Worm (Caenorhabditis elegans) whole organism, L1 larva: ENCODE results near the gene fbxb-49.

Experiments
- C04F5.9 ChIP-seq: sonication (generic microtip); optimal IDR thresholded peaks from 2 replicates; lab custom pipeline; 2016; ENCODE audit warnings: missing genetic modification characterization, missing compliant biosample characterization
- C16A3.4 ChIP-seq: fragments of 150-350 bp; optimal IDR thresholded peaks from 2 replicates; lab custom pipeline; 2014; ENCODE audit warnings: missing biosample characterization, missing genetic modification characterization
- Y116A8C.19 ChIP-seq: sonication (generic microtip); optimal IDR thresholded peaks from 2 replicates; lab custom pipeline; 2016; ENCODE audit warnings: missing compliant biosample characterization, missing genetic modification characterization, borderline replicate concordance
- aha-1 ChIP-seq: fragments of 150-350 bp; optimal IDR thresholded peaks from 2 replicates; lab custom pipeline; 2014; ENCODE audit warnings: missing biosample characterization, missing genetic modification characterization
- aly-2 ChIP-seq: fragments of 150-350 bp; optimal IDR thresholded peaks from 2 replicates; lab custom pipeline; 2014; ENCODE audit warnings: missing biosample characterization, missing genetic modification characterization
- ceh-63 ChIP-seq: fragments of 200-800 bp; sonication (Bioruptor generic); optimal IDR thresholded peaks from 2 replicates; lab custom pipeline; 2018; ENCODE audit warnings: mild to moderate bottlenecking, missing genetic modification characterization, missing compliant biosample characterization
- ceh-82 ChIP-seq, 3 experiments: fragments of 150-350 bp in 1 of 3; sonication (generic microtip) in 2 of 3; optimal IDR thresholded peaks; 2 replicates each; lab custom pipeline; 2014 to 2017; ENCODE audit warnings: missing biosample characterization in 3 of 3, missing genetic modification characterization in 3 of 3
- ceh-90 ChIP-seq: sonication (generic microtip); optimal IDR thresholded peaks from 2 replicates; lab custom pipeline; 2016; ENCODE audit warnings: missing genetic modification characterization, missing compliant biosample characterization
- ces-1 ChIP-seq: fragments of 150-350 bp; optimal IDR thresholded peaks from 2 replicates; lab custom pipeline; 2014; ENCODE audit warnings: missing biosample characterization, missing genetic modification reagents, missing genetic modification characterization
- dsc-1 ChIP-seq: sonication (generic microtip); optimal IDR thresholded peaks from 2 replicates; lab custom pipeline; 2016; ENCODE audit warnings: mild to moderate bottlenecking, missing genetic modification characterization, missing compliant biosample characterization
- efl-1 ChIP-seq, 4 experiments: fragments of 150-350 bp; optimal IDR thresholded peaks in 3 of 4; peaks in 1 of 4; 1 replicate in 1 of 4; 2 replicates in 3 of 4; lab custom pipeline; 2014; ENCODE audit warnings: missing biosample characterization in 2 of 4, missing genetic modification characterization in 2 of 4, missing genetic modification reagents in 2 of 4
- efl-3 ChIP-seq: fragments of 200-800 bp; sonication (Bioruptor generic); optimal IDR thresholded peaks from 2 replicates; lab custom pipeline; 2018; ENCODE audit warnings: mild to moderate bottlenecking, missing genetic modification characterization, missing compliant biosample characterization
- egl-13 ChIP-seq: sonication (generic microtip); optimal IDR thresholded peaks from 2 replicates; lab custom pipeline; 2016; ENCODE audit warnings: missing genotype, missing genetic modification reagents, missing genetic modification characterization, missing compliant biosample characterization
- elt-2 ChIP-seq: sonication (generic microtip); optimal IDR thresholded peaks from 2 replicates; lab custom pipeline; 2016; ENCODE audit warnings: missing genetic modification characterization, mild to moderate bottlenecking, inconsistent platforms, missing compliant biosample characterization, missing genetic modification reagents
- elt-3 ChIP-seq, 6 experiments: fragments of 150-350 bp in 1 of 6; sonication (generic microtip); optimal IDR thresholded peaks; 2 replicates each; lab custom pipeline; 2017 to 2018; ENCODE audit warnings: missing biosample characterization in 6 of 6, missing genetic modification characterization in 6 of 6, inconsistent platforms in 1 of 6
- fkh-10 ChIP-seq: sonication (generic microtip); optimal IDR thresholded peaks from 2 replicates; lab custom pipeline; 2017; ENCODE audit warnings: missing biosample characterization, missing genetic modification reagents, missing genetic modification characterization
- fkh-4 ChIP-seq: sonication (generic microtip); optimal IDR thresholded peaks from 2 replicates; lab custom pipeline; 2016; ENCODE audit warnings: missing compliant biosample characterization, missing genetic modification characterization, borderline replicate concordance
- fkh-8 ChIP-seq: sonication (generic microtip); optimal IDR thresholded peaks from 2 replicates; lab custom pipeline; 2016; ENCODE audit warnings: mild to moderate bottlenecking, missing genetic modification characterization, missing compliant biosample characterization
- grh-1 ChIP-seq: fragments of 200-800 bp; sonication (Bioruptor generic); IDR thresholded peaks from 2 replicates; pipeline ENCODE4 v1.3.6; 2022; ENCODE audit warnings: missing genetic modification reagents, missing genetic modification characterization, missing compliant biosample characterization
- hlh-17 ChIP-seq: fragments of 200-800 bp; sonication (Bioruptor generic); optimal IDR thresholded peaks from 2 replicates; lab custom pipeline; 2018; ENCODE audit warnings: missing genetic modification characterization, mild to moderate bottlenecking, missing compliant biosample characterization, moderate library complexity, borderline replicate concordance
- hlh-4 ChIP-seq: sonication (generic microtip); optimal IDR thresholded peaks from 2 replicates; lab custom pipeline; 2016; ENCODE audit warnings: mild to moderate bottlenecking, missing genetic modification characterization, missing compliant biosample characterization
- lin-15B ChIP-seq: fragments of 150-350 bp; sonication (generic microtip); optimal IDR thresholded peaks from 3 replicates; lab custom pipeline; 2014; ENCODE audit warnings: missing biosample characterization, missing genetic modification characterization
- lin-35 ChIP-seq, 2 experiments: fragments of 150-350 bp; optimal IDR thresholded peaks; 2 replicates each; lab custom pipeline; 2014; ENCODE audit warnings: missing biosample characterization in 2 of 2, missing genetic modification characterization in 2 of 2, missing genetic modification reagents in 2 of 2
- lin-39 ChIP-seq: fragments of 150-350 bp; optimal IDR thresholded peaks from 2 replicates; lab custom pipeline; 2014; ENCODE audit warnings: missing biosample characterization, missing genetic modification reagents, missing genetic modification characterization
- nhr-12 ChIP-seq: sonication (generic microtip); optimal IDR thresholded peaks from 2 replicates; lab custom pipeline; 2017; ENCODE audit warnings: missing biosample characterization, missing genetic modification characterization
- nhr-71 ChIP-seq: sonication (generic microtip); optimal IDR thresholded peaks from 2 replicates; lab custom pipeline; 2016; ENCODE audit warnings: mild to moderate bottlenecking, missing genetic modification characterization, moderate library complexity, missing compliant biosample characterization
- nhr-76 ChIP-seq: sonication (generic microtip); optimal IDR thresholded peaks from 2 replicates; lab custom pipeline; 2017; ENCODE audit warnings: missing biosample characterization, missing genetic modification characterization
- nhr-85 ChIP-seq: sonication (generic microtip); peaks from one replicate; lab custom pipeline; 2016; ENCODE audit warnings: missing genetic modification characterization, inconsistent platforms, missing compliant biosample characterization
- nhr-90 ChIP-seq: sonication (generic microtip); optimal IDR thresholded peaks from 2 replicates; lab custom pipeline; 2016; ENCODE audit warnings: mild to moderate bottlenecking, missing genetic modification characterization, missing compliant biosample characterization; ENCODE audit not compliant: poor library complexity
- pag-3 ChIP-seq: sonication (generic microtip); optimal IDR thresholded peaks from 2 replicates; lab custom pipeline; 2017; ENCODE audit warnings: missing genetic modification characterization, mild to moderate bottlenecking, missing compliant biosample characterization, antibody characterized with exemption, borderline replicate concordance; ENCODE audit not compliant: insufficient read depth
- pqm-1 ChIP-seq: sonication (generic microtip); optimal IDR thresholded peaks from 3 replicates; lab custom pipeline; 2017; ENCODE audit warnings: missing biosample characterization, missing genetic modification characterization
- snu-23 ChIP-seq: sonication (generic microtip); optimal IDR thresholded peaks from 2 replicates; lab custom pipeline; 2016; ENCODE audit warnings: missing genetic modification characterization, missing compliant biosample characterization
- sptf-1 ChIP-seq: fragments of 150-350 bp; optimal IDR thresholded peaks from 2 replicates; lab custom pipeline; 2014; ENCODE audit warnings: missing biosample characterization, missing genetic modification characterization
- sup-37 ChIP-seq: fragments of 200-800 bp; sonication (Bioruptor generic); optimal IDR thresholded peaks from 2 replicates; lab custom pipeline; 2018; ENCODE audit warnings: mild to moderate bottlenecking, missing genetic modification characterization, missing compliant biosample characterization
- swsn-7 ChIP-seq: sonication (generic microtip); optimal IDR thresholded peaks from 2 replicates; lab custom pipeline; 2016; ENCODE audit warnings: missing genetic modification characterization, missing compliant biosample characterization
- tlp-1 ChIP-seq: fragments of 150-350 bp; optimal IDR thresholded peaks from 2 replicates; lab custom pipeline; 2014; ENCODE audit warnings: missing biosample characterization, missing genetic modification characterization
- unc-98 ChIP-seq: fragments of 200-800 bp; sonication (Bioruptor generic); IDR thresholded peaks from 2 replicates; pipeline ENCODE4 v1.3.6; 2022; ENCODE audit warnings: missing genetic modification characterization, missing compliant biosample characterization
- vab-15 ChIP-seq: sonication (generic microtip); optimal IDR thresholded peaks from 2 replicates; lab custom pipeline; 2017; ENCODE audit warnings: missing genotype, mild to moderate bottlenecking, missing genetic modification characterization, missing compliant biosample characterization
- zag-1 ChIP-seq: fragments of 150-350 bp; optimal IDR thresholded peaks from 2 replicates; lab custom pipeline; 2014; ENCODE audit warnings: missing biosample characterization, missing genetic modification characterization
- ztf-11 ChIP-seq, 2 experiments: sonication (generic microtip); optimal IDR thresholded peaks; 2 replicates each; lab custom pipeline; 2016 to 2017; ENCODE audit warnings: missing genetic modification characterization in 2 of 2, missing biosample characterization in 1 of 2, missing compliant biosample characterization in 1 of 2

The fbxb-49 gene

DNA sequence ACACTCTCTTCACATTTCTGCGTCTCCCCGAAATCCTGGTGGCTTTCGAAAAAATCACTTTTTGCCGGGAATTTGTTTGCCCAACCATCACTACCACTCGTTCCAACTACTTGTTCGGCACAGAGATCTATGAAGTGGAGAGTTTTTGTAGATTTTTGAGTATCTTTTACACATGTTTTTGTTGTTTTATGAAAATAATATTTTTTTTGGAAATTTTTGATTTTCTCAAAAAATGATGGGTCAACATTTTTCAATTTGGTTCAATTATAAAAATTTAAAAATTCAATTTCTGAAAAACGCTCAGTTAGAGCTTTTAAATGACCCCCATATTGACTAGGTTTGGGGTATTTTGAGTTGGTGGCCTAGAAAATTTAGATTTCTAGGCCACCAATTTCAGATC is 42.8 kb upstream of the fbxb-49 start, which contains the start of gene Y51H7BR.7:
Gene Y51H7BR.7 (minus strand): TSS at position 101 of the 400 bp plus-strand sequence.
- TF ChIP-seq nhr-90 (tag; lab: Kevin White, UChicago) (no peak), efl-1 (optimal IDR thresholded peaks at IDR 0.05; lab: Kevin White, UChicago) (no peak), efl-1 (GFP tag; optimal IDR thresholded peaks at IDR 0.05 in 1 of 2; lab: Kevin White, UChicago) (peak in 1 of 2 experiments; percentile 66)

DNA sequence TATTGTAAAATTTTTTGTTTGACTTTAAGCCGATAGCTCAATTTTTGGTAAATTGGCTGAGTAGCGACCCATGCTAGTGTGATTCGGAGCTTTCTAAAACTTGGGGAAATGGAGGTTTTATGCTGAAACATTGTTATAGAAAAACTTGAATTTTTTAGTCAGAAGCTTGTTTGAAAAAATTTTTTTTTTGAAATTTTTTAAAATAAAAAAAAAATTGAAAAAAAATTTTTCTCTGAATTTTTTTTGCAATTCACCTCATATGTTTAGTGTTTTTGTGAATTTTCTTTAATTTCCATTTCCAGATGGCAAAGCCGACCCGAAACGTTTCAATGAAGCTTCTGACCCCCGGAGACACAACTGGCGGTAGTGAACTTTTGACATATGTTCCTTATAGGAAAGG is 39.3 kb upstream of the fbxb-49 start, which contains the start of gene Y51H7BR.4:
Gene Y51H7BR.4 (plus strand): TSS at position 301 of the 400 bp plus-strand sequence.
- TF ChIP-seq C16A3.4 (no peak), elt-2 (tag; lab: Kevin White, UChicago) (no peak), nhr-12 (tag; lab: Kevin White, UChicago) (no peak), fkh-4 (tag; lab: Kevin White, UChicago) (no peak), lin-35 (GFP tag; optimal IDR thresholded peaks at IDR 0.05; lab: Kevin White, UChicago) (no peak), lin-39 (tag; lab: Kevin White, UChicago) (no peak), zag-1 (tag; lab: Kevin White, UChicago) (no peak)

DNA sequence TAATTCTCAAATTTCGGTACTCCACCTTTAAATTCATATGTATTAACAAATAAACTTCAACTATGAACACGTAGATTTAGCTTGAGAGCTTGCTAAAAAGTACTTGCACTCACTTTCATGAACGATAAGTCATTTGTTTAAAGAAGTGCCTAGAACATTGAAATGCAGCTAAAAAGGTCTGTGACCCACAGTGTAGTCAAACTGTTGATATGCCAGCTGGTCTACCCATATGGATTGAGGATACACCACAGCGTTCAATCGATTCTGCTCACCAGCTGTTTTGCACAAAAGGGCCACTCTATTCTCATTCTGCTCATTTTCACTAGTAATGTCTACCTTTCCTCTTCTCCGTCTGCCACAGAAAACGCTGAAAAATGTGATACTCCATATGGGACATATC is 32.4 kb upstream of the fbxb-49 start, which contains the start of gene fbxb-43:
Gene fbxb-43 (plus strand): TSS at position 301 of the 400 bp plus-strand sequence.
- no peak for TF ChIP-seq ceh-82 (tag; optimal IDR thresholded peaks at IDR 0.05; lab: Kevin White, UChicago)
- TF ChIP-seq ces-1 (GFP tag; lab: Kevin White, UChicago) = no peak
- TF ChIP-seq elt-3 (tag; optimal IDR thresholded peaks at IDR 0.05; lab: Kevin White, UChicago) = no peak
- TF ChIP-seq hlh-4 = no peak
- no peak for TF ChIP-seq efl-1 (optimal IDR thresholded peaks at IDR 0.05; lab: Kevin White, UChicago)
- no peak for TF ChIP-seq efl-1 (GFP tag; optimal IDR thresholded peaks at IDR 0.05 in 1 of 2; lab: Kevin White, UChicago)
- no peak for TF ChIP-seq ceh-63 (GFP tag; lab: Kevin White, UChicago)
- no peak for TF ChIP-seq egl-13 (tag; lab: Kevin White, UChicago)
- TF ChIP-seq sup-37 (GFP tag; lab: Kevin White, UChicago) = no peak
- no peak for TF ChIP-seq vab-15 (tag; lab: Kevin White, UChicago)
- no peak for TF ChIP-seq nhr-85 (tag; lab: Kevin White, UChicago)
- no peak for TF ChIP-seq Y116A8C.19 (tag; lab: Kevin White, UChicago)
- TF ChIP-seq fkh-4 (tag; lab: Kevin White, UChicago) = no peak
- no peak for TF ChIP-seq pag-3 (tag; lab: Kevin White, UChicago)
- TF ChIP-seq fkh-10 (GFP tag; lab: Kevin White, UChicago) = no peak
- TF ChIP-seq nhr-12 (tag; lab: Kevin White, UChicago) = no peak
- no peak for TF ChIP-seq C04F5.9 (tag; lab: Kevin White, UChicago)
- no peak for TF ChIP-seq fkh-8 (tag; lab: Kevin White, UChicago)
- TF ChIP-seq efl-3 (GFP tag; lab: Kevin White, UChicago) = no peak

DNA sequence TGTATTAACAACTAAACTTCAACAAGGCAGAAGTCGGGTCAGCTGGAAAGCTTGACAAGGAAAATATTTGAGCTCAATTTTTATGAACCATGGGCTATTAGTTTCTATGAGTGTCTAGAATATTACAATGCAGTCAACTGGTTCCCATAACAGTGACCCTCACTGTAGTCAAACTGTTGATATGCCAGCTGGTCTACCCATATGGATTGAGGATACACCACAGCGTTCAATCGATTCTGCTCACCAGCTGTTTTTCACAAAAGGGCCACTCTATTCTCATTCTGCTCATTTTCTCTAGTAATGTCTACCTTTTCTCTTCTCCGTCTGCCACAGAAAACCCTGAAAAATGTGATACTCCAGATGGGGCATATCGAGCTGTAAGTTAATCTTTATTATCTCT is 31.0 kb upstream of the fbxb-49 start, which contains the start of gene fbxb-42:
Gene fbxb-42 (plus strand): TSS at position 301 of the 400 bp plus-strand sequence.
- TF ChIP-seq hlh-17 (no peak), nhr-90 (tag; lab: Kevin White, UChicago) (no peak), aly-2 (tag; lab: Kevin White, UChicago) (no peak), unc-98 (GFP tag; lab: Robert Waterston, UW) (no peak), ztf-11 (tag; optimal IDR thresholded peaks at IDR 0.05; lab: Kevin White, UChicago) (no peak), ceh-90 (tag; lab: Kevin White, UChicago) (no peak), pqm-1 (tag; lab: Kevin White, UChicago) (no peak)

DNA sequence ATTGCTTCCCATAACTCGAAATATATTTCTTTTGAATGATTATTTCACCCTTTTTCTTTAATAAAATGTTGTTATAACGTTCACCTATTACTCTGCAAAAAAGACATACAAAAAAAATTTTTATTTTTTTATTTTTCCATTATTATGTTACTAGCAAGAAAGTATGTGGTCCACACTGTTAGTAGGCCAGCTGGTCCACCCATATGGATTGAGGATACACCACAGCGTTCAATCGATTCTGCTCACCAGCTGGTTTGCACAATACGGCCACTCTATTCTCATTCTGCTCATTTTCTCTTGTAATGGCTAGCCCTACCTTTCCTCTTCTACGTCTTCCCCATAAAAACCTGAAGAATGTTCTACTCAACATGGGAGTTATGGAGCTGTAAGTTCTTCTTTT is 29.7 kb upstream of the fbxb-49 start, which contains the start of gene fbxb-44:
Gene fbxb-44 (plus strand): TSS at position 301 of the 400 bp plus-strand sequence.
- TF ChIP-seq grh-1 (GFP tag; lab: Robert Waterston, UW) (no peak), Y116A8C.19 (tag; lab: Kevin White, UChicago) (no peak), tlp-1 (tag; lab: Kevin White, UChicago) (no peak), unc-98 (GFP tag; lab: Robert Waterston, UW) (no peak), sptf-1 (tag; lab: Kevin White, UChicago) (no peak), aha-1 (no peak), swsn-7 (tag; lab: Kevin White, UChicago) (no peak), lin-35 (GFP tag; optimal IDR thresholded peaks at IDR 0.05; lab: Kevin White, UChicago) (no peak), nhr-76 (tag; lab: Kevin White, UChicago) (no peak), lin-15B (tag; lab: Kevin White, UChicago) (no peak), hlh-17 (no peak), pqm-1 (tag; lab: Kevin White, UChicago) (no peak), snu-23 (GFP tag; lab: Kevin White, UChicago) (no peak), dsc-1 (no peak), C04F5.9 (tag; lab: Kevin White, UChicago) (no peak), fkh-4 (tag; lab: Kevin White, UChicago) (no peak), nhr-71 (tag; lab: Kevin White, UChicago) (no peak)
- TF ChIP-seq, all 84 proteins: peak for 0
